Fruit fly (Drosophila melanogaster) whole organism, pupa: ENCODE measurements around the gene Appl.

ENCODE experiments used
- CG10348 ChIP-seq: fragments of 200-800 bp; sonication (Bioruptor generic); IDR thresholded peaks from 2 replicates; pipeline ENCODE4 v1.3.6; 2022; ENCODE audit warnings: missing biosample characterization, missing genetic modification characterization
- CG12605 ChIP-seq: fragments of 200-800 bp; sonication (Bioruptor generic); IDR thresholded peaks from 2 replicates; pipeline ENCODE4 v1.3.6; 2022; ENCODE audit warnings: missing biosample characterization, missing genetic modification characterization
- CG13204 ChIP-seq: fragments of 200-800 bp; sonication (Bioruptor generic); optimal IDR thresholded peaks from 2 replicates; lab custom pipeline; 2018; ENCODE audit warnings: missing biosample characterization, mild to moderate bottlenecking, missing genetic modification characterization, moderate library complexity
- CG14655 ChIP-seq: fragments of 200-800 bp; sonication (Bioruptor generic); optimal IDR thresholded peaks from 3 replicates; lab custom pipeline; 2017; ENCODE audit warnings: mild to moderate bottlenecking, missing biosample characterization, missing genetic modification reagents, missing genetic modification characterization
- CG15710 ChIP-seq: fragments of 200-800 bp; sonication (Bioruptor generic); optimal IDR thresholded peaks from 2 replicates; lab custom pipeline; 2018; ENCODE audit warnings: missing biosample characterization, mild to moderate bottlenecking, missing genetic modification characterization, moderate library complexity
- CG17806 ChIP-seq: fragments of 200-800 bp; sonication (Bioruptor generic); optimal IDR thresholded peaks from 2 replicates; lab custom pipeline; 2018; ENCODE audit warnings: missing biosample characterization, mild to moderate bottlenecking, missing genetic modification characterization, moderate library complexity
- CG32121 ChIP-seq: fragments of 200-800 bp; sonication (Bioruptor generic); IDR thresholded peaks from 2 replicates; pipeline ENCODE4 v1.3.6; 2022; ENCODE audit warnings: missing biosample characterization, missing genetic modification characterization
- CG34367 ChIP-seq: fragments of 200-800 bp; sonication (Bioruptor generic); optimal IDR thresholded peaks from 2 replicates; lab custom pipeline; 2018; ENCODE audit warnings: missing biosample characterization, mild to moderate bottlenecking, missing genetic modification characterization
- CG4496 ChIP-seq: fragments of 200-800 bp; sonication (Bioruptor generic); IDR thresholded peaks from 3 replicates; pipeline ENCODE4 v1.3.6; 2022; ENCODE audit warnings: missing biosample characterization, missing genetic modification characterization
- CG8159 ChIP-seq: fragments of 200-800 bp; sonication (Bioruptor generic); optimal IDR thresholded peaks from 3 replicates; lab custom pipeline; 2018; ENCODE audit warnings: missing biosample characterization, mild to moderate bottlenecking, missing genetic modification characterization, moderate library complexity
- CG8301 ChIP-seq: fragments of 200-800 bp; sonication (Bioruptor generic); optimal IDR thresholded peaks from 2 replicates; lab custom pipeline; 2018; ENCODE audit warnings: missing biosample characterization, mild to moderate bottlenecking, missing genetic modification characterization
- CG9948 ChIP-seq: fragments of 200-800 bp; sonication (Bioruptor generic); optimal IDR thresholded peaks from 2 replicates; lab custom pipeline; 2018; ENCODE audit warnings: missing biosample characterization, mild to moderate bottlenecking, missing genetic modification characterization, moderate library complexity
- D1 ChIP-seq: fragments of 200-800 bp; sonication (Bioruptor generic); optimal IDR thresholded peaks from 2 replicates; lab custom pipeline; 2018; ENCODE audit warnings: missing biosample characterization, mild to moderate bottlenecking, missing genetic modification characterization, moderate library complexity
- EcR ChIP-seq: fragments of 200-800 bp; sonication (Bioruptor generic); optimal IDR thresholded peaks from 3 replicates; lab custom pipeline; 2019; ENCODE audit warnings: missing biosample characterization, missing genetic modification characterization, mild to moderate bottlenecking, moderate library complexity, missing genetic modification reagents
- Ets98B ChIP-seq: fragments of 200-800 bp; sonication (Bioruptor generic); IDR thresholded peaks from 2 replicates; pipeline ENCODE4 v1.3.6; 2022; ENCODE audit warnings: missing biosample characterization, missing genetic modification characterization
- Pif1A ChIP-seq: fragments of 200-800 bp; sonication (Bioruptor generic); optimal IDR thresholded peaks from 3 replicates; lab custom pipeline; 2016; ENCODE audit warnings: missing biosample characterization, missing genetic modification characterization
- Pif1B ChIP-seq: fragments of 200-800 bp; sonication (Bioruptor generic); optimal IDR thresholded peaks from 3 replicates; lab custom pipeline; 2016; ENCODE audit warnings: missing biosample characterization, missing genetic modification characterization
- Snoo ChIP-seq: fragments of 200-800 bp; sonication (Bioruptor generic); optimal IDR thresholded peaks from 3 replicates; lab custom pipeline; 2017; ENCODE audit warnings: missing biosample characterization, mild to moderate bottlenecking, missing genetic modification characterization, inconsistent platforms
- fd96Ca ChIP-seq: fragments of 200-800 bp; sonication (Bioruptor generic); IDR thresholded peaks from 3 replicates; pipeline ENCODE4 v1.3.6; 2022; ENCODE audit warnings: missing biosample characterization, missing genetic modification characterization
- gl ChIP-seq: fragments of 200-800 bp; sonication (Bioruptor generic); optimal IDR thresholded peaks from 2 replicates; lab custom pipeline; 2018; ENCODE audit warnings: missing biosample characterization, mild to moderate bottlenecking, missing genetic modification characterization
- rn ChIP-seq: fragments of 200-800 bp; sonication (Bioruptor generic); IDR thresholded peaks from 2 replicates; pipeline ENCODE4 v1.3.6; 2022; ENCODE audit warnings: missing biosample characterization, missing genetic modification characterization

Appl gene

DNA sequence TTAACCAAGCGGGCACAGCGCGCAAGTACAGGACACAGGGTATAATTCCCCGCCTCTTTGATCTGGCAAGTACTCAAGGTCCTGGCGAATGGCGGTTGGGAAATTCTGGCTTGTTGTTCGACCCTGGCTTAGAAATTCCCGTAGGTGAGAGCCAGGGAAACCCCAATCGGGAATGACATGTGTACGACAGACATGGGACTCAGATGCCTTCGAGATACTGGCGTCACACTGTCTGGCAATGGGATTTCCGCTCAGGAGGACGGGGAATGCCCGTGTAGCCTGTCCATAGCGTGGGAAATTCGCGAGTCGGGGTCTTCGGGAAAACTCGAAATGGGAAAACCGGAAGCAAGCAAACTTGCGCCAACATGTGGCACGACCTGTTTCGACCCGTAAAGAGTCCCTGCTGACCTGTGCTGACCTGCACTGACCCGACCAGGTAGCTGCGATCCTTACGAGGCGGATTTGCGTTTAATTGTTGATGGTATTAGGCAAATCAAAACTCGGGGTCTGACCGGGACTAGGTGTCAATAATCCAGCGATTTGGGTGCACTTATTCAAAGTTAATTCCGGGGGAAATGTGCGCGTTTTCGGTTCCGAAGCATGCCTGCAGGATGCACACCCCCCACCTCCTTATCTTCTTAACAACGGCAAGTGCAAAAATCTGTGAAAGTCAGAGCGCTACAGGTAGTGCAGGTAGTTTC is 62.4 kb downstream of the Appl start:
- TF ChIP-seq CG15710 (tag; lab: Kevin White, UChicago), result no peak
- no peak for TF ChIP-seq CG4496 (GFP tag; lab: Robert Waterston, UW)
- no peak for TF ChIP-seq CG8159 (tag; lab: Kevin White, UChicago)

DNA sequence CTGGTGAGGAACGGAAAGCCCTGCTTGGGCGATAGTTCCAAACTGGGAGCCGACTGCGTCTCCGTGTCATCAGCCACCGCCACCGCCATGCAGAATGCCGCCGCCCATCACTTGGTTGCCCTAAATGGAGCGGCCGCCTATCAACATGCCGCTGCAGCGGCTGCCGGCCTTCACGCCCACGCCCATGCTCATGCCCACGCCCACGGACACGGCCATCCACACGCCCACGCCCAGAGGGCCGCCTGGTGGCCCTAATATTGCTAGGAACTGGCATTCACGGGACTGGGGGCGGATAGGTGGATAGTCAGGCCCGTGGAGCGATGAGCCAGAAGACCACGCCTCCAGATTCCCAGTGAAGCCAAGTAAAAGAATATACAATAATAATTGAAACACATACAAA is 66.8 kb downstream of the Appl start:
- TF ChIP-seq CG4496 (GFP tag; lab: Robert Waterston, UW), result no peak

DNA sequence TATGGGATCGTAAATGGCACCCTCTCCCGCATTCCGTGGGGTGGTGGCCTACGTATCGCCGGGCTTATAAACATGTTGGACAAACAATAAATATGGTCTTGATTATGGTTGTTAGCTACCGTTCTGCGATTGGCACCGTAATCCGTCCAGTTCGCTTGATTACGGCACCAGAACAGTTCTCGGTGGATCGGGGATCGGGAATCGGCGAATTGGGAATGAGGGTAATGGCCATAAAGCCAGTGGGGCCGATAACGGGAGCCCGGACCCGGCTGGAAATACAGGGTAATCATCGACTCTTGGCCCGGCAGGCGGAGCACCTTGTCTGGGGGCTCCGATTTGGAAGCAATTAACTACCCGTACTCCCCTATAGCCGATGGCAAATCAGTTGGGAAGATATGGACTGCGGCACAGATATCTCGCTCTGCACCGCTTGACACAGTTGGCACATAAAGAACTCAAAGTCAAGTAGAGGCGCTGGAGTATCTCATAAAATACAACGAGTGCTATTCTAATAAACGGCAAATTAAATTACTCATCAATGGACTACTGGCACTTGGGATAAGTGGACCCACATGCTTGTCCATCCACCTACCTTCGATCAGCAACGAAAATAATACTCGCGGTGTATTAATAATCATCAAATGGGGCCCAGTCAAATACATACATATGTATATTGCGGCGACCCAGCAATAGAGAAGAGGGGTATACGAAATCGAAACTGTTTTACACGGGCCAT is 68.2 kb downstream of the Appl start:
- no peak for TF ChIP-seq CG14655

DNA sequence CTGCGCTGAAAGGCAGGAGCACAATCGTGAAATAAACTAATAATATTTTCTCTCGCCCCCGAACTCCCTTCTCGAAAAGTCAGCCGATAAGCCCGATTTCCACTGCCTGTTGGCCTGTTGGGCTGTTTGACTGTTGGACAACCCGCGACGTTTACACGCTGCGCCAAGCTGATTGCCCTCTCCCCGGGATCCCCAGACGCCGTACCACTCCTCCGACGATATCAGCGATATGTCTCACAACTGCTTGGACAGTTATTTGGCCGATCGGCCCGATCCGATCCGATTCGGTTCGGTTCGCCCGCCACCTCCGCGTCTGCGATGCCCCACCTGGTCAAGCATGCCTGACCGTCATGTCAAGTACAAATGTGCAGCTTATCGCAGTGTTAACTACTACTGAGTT is 69.4 kb downstream of the Appl start:
- TF ChIP-seq Pif1B (GFP tag; lab: Kevin White, UChicago) (no peak), CG14655 (no peak), CG34367 (no peak), Pif1A (GFP tag; lab: Kevin White, UChicago) (no peak), CG17806 (tag; lab: Kevin White, UChicago) (no peak), CG15710 (tag; lab: Kevin White, UChicago) (no peak), CG13204 (GFP tag; lab: Kevin White, UChicago) (no peak), gl (tag; lab: Kevin White, UChicago) (no peak), rn (GFP tag; lab: Robert Waterston, UW) (no peak), Ets98B (GFP tag; lab: Robert Waterston, UW) (no peak), CG32121 (GFP tag; lab: Robert Waterston, UW) (no peak)

DNA sequence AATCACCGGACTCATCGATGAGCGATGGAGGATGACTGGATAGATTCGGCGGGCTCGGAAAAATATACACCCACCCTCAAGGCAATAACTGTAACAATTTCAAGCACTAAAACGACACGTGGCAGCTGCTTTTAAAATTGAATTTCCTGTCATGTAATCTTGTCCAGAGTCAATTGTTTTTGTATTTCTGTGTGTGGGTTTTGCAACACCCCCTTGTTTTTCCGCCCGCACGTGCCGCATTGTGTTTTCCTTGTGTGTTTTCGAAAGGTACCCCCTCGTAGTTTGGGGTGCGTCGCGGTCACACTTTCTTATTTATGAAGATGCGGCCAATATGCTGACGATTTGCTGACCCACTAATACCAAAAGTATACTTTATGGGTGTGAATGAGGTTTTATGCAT is 71.7 kb downstream of the Appl start:
- TF ChIP-seq Pif1B (GFP tag; lab: Kevin White, UChicago) (no peak), Snoo (tag; lab: Kevin White, UChicago) (no peak), gl (tag; lab: Kevin White, UChicago) (no peak), D1 (no peak), CG15710 (tag; lab: Kevin White, UChicago) (no peak), CG34367 (no peak), CG17806 (tag; lab: Kevin White, UChicago) (no peak), CG12605 (no peak), EcR (GFP tag; lab: Kevin White, UChicago) (no peak), CG14655 (no peak), CG10348 (GFP tag; lab: Robert Waterston, UW) (no peak), Ets98B (GFP tag; lab: Robert Waterston, UW) (no peak), CG8301 (tag; lab: Kevin White, UChicago) (no peak), rn (GFP tag; lab: Robert Waterston, UW) (no peak)

DNA sequence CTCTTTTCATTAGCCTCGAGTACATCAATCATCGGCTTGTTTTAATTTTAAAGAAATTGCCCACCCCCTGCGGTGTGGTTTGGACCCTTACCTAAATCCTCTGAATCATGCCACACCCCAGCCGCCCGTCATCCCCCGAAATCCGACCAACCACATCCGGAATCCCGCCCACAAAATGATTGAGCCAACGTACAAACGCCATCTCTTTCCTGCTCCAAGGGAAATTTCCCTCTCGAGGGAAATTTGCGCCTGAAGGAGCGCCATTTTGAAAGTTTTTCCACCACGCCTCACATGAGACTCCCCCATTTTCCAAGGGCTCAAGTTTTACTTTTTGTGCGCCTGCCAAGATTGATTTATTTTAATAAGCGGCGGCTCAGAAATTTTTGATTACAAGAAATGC is 79.7 kb downstream of the Appl start:
- no peak for TF ChIP-seq fd96Ca
- no peak for TF ChIP-seq CG8159 (tag; lab: Kevin White, UChicago)
- no peak for TF ChIP-seq Pif1A (GFP tag; lab: Kevin White, UChicago)
- TF ChIP-seq CG10348 (GFP tag; lab: Robert Waterston, UW), result no peak
- TF ChIP-seq CG17806 (tag; lab: Kevin White, UChicago), result no peak
- no peak for TF ChIP-seq Ets98B (GFP tag; lab: Robert Waterston, UW)
- TF ChIP-seq CG8301 (tag; lab: Kevin White, UChicago), result no peak
- no peak for TF ChIP-seq Pif1B (GFP tag; lab: Kevin White, UChicago)
- no peak for TF ChIP-seq CG13204 (GFP tag; lab: Kevin White, UChicago)
- no peak for TF ChIP-seq rn (GFP tag; lab: Robert Waterston, UW)
- no peak for TF ChIP-seq CG9948 (tag; lab: Kevin White, UChicago)
- no peak for TF ChIP-seq EcR (GFP tag; lab: Kevin White, UChicago)
- TF ChIP-seq CG12605, result no peak
- TF ChIP-seq CG32121 (GFP tag; lab: Robert Waterston, UW), result no peak
- TF ChIP-seq CG15710 (tag; lab: Kevin White, UChicago), result no peak
- TF ChIP-seq CG4496 (GFP tag; lab: Robert Waterston, UW), result no peak
- TF ChIP-seq CG14655, result no peak
- no peak for TF ChIP-seq Snoo (tag; lab: Kevin White, UChicago)
- TF ChIP-seq, all 21 proteins: peak for 0
